Worm (Caenorhabditis elegans): ENCODE data around the gene srz-42.

The srz-42 gene

DNA sequence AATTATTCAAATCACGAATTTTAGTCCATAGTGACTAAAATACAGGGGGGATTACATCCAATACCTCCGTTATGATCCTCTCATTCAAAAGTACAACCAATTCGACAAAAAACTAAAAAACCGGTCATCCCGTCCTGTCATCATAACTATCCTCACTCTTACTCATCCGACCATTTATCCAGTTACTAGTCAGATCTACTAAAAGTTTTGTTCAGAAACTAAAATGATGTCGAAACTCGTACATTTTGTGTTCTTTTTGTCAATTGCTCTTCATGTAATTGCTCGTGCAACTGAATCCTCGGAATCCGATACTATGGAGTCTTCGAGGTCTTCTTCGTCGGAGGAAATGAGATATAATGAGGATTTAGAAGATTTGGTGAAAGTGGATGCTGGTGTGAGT is 47.9 kb downstream of the srz-42 start, which contains the start of gene R05A10.2:
R05A10.2 (plus strand) TSS at position 214 of the 400 bp plus-strand sequence.
- TF ChIP-seq flt-1 (GFP tag; IDR thresholded peaks at IDR 0.05) (no peak), tab-1 (GFP tag; IDR thresholded peaks at IDR 0.05) (no peak), med-1 (GFP tag; optimal IDR thresholded peaks at IDR 0.05; ENCODE audit: insufficient read depth) (no peak), ref-1 (GFP tag; conservative IDR thresholded peaks at IDR 0.05) (no peak), ztf-29 (GFP tag; IDR thresholded peaks at IDR 0.05) (no peak), T22C8.4 (GFP tag; IDR thresholded peaks at IDR 0.05) (no peak), klf-2 (GFP tag; conservative IDR thresholded peaks at IDR 0.05) (no peak), cog-1 (tag; optimal IDR thresholded peaks at IDR 0.05) (no peak), ztf-23 (GFP tag; IDR thresholded peaks at IDR 0.05) (no peak)
